Fruit fly (Drosophila melanogaster): Measurements from ENCODE around the gene rump.
A peak's percentile ranks its signal among the peaks of the same experiment; 100 is the strongest.

The rump gene

DNA sequence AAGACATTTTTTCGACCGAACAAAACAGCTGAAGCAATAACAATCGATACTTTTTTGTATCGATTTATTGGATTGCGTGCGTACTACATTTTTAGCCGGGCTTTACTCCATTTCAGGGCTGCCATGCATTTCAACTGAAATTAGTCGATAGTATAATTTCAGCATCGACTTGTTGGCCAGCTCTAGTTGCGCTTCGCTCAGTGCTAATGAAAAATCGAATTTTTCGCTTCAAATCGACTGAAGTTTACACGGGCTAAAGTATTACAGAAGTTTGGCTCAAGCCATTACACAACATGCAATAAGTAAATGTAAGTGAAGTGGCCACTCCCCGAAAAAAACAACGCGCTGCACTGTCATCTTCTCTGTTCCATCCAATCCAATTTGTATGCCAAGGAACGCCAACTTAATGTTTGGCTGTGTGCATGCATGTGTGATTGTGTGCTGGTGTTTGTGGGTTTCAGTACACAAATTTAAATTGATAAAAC lies 5.8 kb upstream of the rump start, which contains the start of the genes mRpL47, CG8176 and Kdm3 (continued):
- TF ChIP-seq CG31365 (tag; optimal IDR thresholded peaks at IDR 0.05) = no peak
- peak; percentile 87 for TF ChIP-seq sd (tag; optimal IDR thresholded peaks at IDR 0.05)
- peak; percentile 81 for TF ChIP-seq CG9797 (GFP tag; optimal IDR thresholded peaks at IDR 0.05)
- TF ChIP-seq twi (tag; optimal IDR thresholded peaks at IDR 0.05) = peak; percentile 28
- peak; percentile 31 for TF ChIP-seq CG1233 (GFP tag; optimal IDR thresholded peaks at IDR 0.05)
- peak; percentile 13 for TF ChIP-seq Max (GFP tag; optimal IDR thresholded peaks at IDR 0.05)
- no peak for TF ChIP-seq CG34422 (GFP tag; IDR thresholded peaks at IDR 0.05)
- TF ChIP-seq CG11560 (tag; IDR thresholded peaks at IDR 0.05) = no peak
- TF ChIP-seq chn (GFP tag; optimal IDR thresholded peaks at IDR 0.05) = peak; percentile 75
- TF ChIP-seq Kr (GFP tag; optimal IDR thresholded peaks at IDR 0.05) = no peak
- peak; percentile 79 for TF ChIP-seq slou (GFP tag; optimal IDR thresholded peaks at IDR 0.05)
- no peak for TF ChIP-seq Nf-YA (GFP tag; IDR thresholded peaks at IDR 0.05)
- TF ChIP-seq yki (optimal IDR thresholded peaks at IDR 0.05) = no peak
- TF ChIP-seq CG4360 (GFP tag; IDR thresholded peaks at IDR 0.05) = no peak
- TF ChIP-seq CG7839 (tag; optimal IDR thresholded peaks at IDR 0.05) = no peak
- TF ChIP-seq CG12236 (GFP tag; optimal IDR thresholded peaks at IDR 0.05) = no peak
- TF ChIP-seq HLH3B (GFP tag; IDR thresholded peaks at IDR 0.05) = no peak
- TF ChIP-seq gcm (GFP tag; optimal IDR thresholded peaks at IDR 0.05) = no peak
- peak; percentile 74 for TF ChIP-seq p53 (GFP tag; optimal IDR thresholded peaks at IDR 0.05)
- TF ChIP-seq CG9817 (tag; optimal IDR thresholded peaks at IDR 0.05) = peak; percentile 58
- TF ChIP-seq CG31388 (GFP tag; optimal IDR thresholded peaks at IDR 0.05) = no peak
- TF ChIP-seq row (GFP tag; IDR thresholded peaks at IDR 0.05) = no peak
- peak; percentile 42 for TF ChIP-seq CG3281 (GFP tag; optimal IDR thresholded peaks at IDR 0.05)
- TF ChIP-seq CG18011 (GFP tag; optimal IDR thresholded peaks at IDR 0.05) = peak; percentile 21
- TF ChIP-seq E2f1 (GFP tag; IDR thresholded peaks at IDR 0.05) = no peak
- TF ChIP-seq Dll (GFP tag; IDR thresholded peaks at IDR 0.05; ENCODE audit: partially characterized antibody) = no peak
- peak; percentile 55 for TF ChIP-seq CG7745 (tag; optimal IDR thresholded peaks at IDR 0.05)
- TF ChIP-seq CG7271 (tag; optimal IDR thresholded peaks at IDR 0.05) = no peak
- TF ChIP-seq Deaf1 (tag; optimal IDR thresholded peaks at IDR 0.05) = peak; percentile 40
- no peak for TF ChIP-seq Lim3 (GFP tag; IDR thresholded peaks at IDR 0.05)
- peak; percentile 55 for TF ChIP-seq CG18599 (GFP tag; optimal IDR thresholded peaks at IDR 0.05)
- TF ChIP-seq Blimp-1 (GFP tag; optimal IDR thresholded peaks at IDR 0.05) = no peak
- no peak for TF ChIP-seq E2f2 (GFP tag; IDR thresholded peaks at IDR 0.05)
- peak; percentile 86 for TF ChIP-seq CG1647 (GFP tag; optimal IDR thresholded peaks at IDR 0.05)
- no peak for TF ChIP-seq Poxn (GFP tag; IDR thresholded peaks at IDR 0.05)
- peak; percentile 91 for TF ChIP-seq jumu (GFP tag; optimal IDR thresholded peaks at IDR 0.05)
- TF ChIP-seq sens-2 (GFP tag; IDR thresholded peaks at IDR 0.05) = no peak
- TF ChIP-seq knrl (GFP tag; IDR thresholded peaks at IDR 0.05; ENCODE audit: partially characterized antibody) = no peak
- peak; percentile 71 for TF ChIP-seq CG13123 (GFP tag; optimal IDR thresholded peaks at IDR 0.05)
- no peak for TF ChIP-seq CG2875 (GFP tag; optimal IDR thresholded peaks at IDR 0.05)
- TF ChIP-seq da (GFP tag; optimal IDR thresholded peaks at IDR 0.05) = peak; percentile 16
- no peak for TF ChIP-seq gem (tag; optimal IDR thresholded peaks at IDR 0.05)
- no peak for TF ChIP-seq ATbp (GFP tag; optimal IDR thresholded peaks at IDR 0.05)
- no peak for TF ChIP-seq nau (GFP tag; optimal IDR thresholded peaks at IDR 0.05)
- peak; percentile 37 for TF ChIP-seq ewg (GFP tag; optimal IDR thresholded peaks at IDR 0.05)
- no peak for TF ChIP-seq odd (GFP tag; optimal IDR thresholded peaks at IDR 0.05)
- peak; percentile 51 for TF ChIP-seq sqz (GFP tag; optimal IDR thresholded peaks at IDR 0.05)
- TF ChIP-seq chinmo (GFP tag; IDR thresholded peaks at IDR 0.05; ENCODE audit: partially characterized antibody) = no peak
- no peak for TF ChIP-seq CG1529 (GFP tag; optimal IDR thresholded peaks at IDR 0.05)
- no peak for TF ChIP-seq NK7.1 (GFP tag; optimal IDR thresholded peaks at IDR 0.05)
- TF ChIP-seq emc (GFP tag; optimal IDR thresholded peaks at IDR 0.05) = peak; percentile 43
